Fruit fly (Drosophila melanogaster): Measurements from ENCODE around the gene Bet5.
A peak's percentile ranks its signal among the peaks of the same experiment; 100 is the strongest.

Gene Bet5

dm6 chr3R:30179934-30180333, at the start of gene Bet5:
Gene Bet5 (plus strand): TSS chr3R:30180232.
- TF ChIP-seq CG15710 (tag; optimal IDR thresholded peaks at IDR 0.05) (no peak), CG32121 (GFP tag; IDR thresholded peaks at IDR 0.05) (no peak), rn (GFP tag; IDR thresholded peaks at IDR 0.05) (no peak), D1 (tag; optimal IDR thresholded peaks at IDR 0.05) (no peak), Pif1B (GFP tag; optimal IDR thresholded peaks at IDR 0.05) (no peak), CG13204 (GFP tag; optimal IDR thresholded peaks at IDR 0.05) (no peak), CG9948 (tag; optimal IDR thresholded peaks at IDR 0.05) (no peak)

- TF ChIP-seq rn (GFP tag; IDR thresholded peaks at IDR 0.05) (no peak), CG15710 (tag; optimal IDR thresholded peaks at IDR 0.05) (no peak), Pif1A (GFP tag; optimal IDR thresholded peaks at IDR 0.05) (no peak), Pif1B (GFP tag; optimal IDR thresholded peaks at IDR 0.05) (no peak), Snoo (tag; optimal IDR thresholded peaks at IDR 0.05) (no peak), gl (tag; optimal IDR thresholded peaks at IDR 0.05) (no peak), CG34367 (tag; optimal IDR thresholded peaks at IDR 0.05) (no peak), CG8301 (tag; optimal IDR thresholded peaks at IDR 0.05) (no peak)
These were observed 47.7 kb upstream of the Bet5 start, which contains the start of gene CG31029 for dm6 chr3R:30132295-30132694. Gene CG31029 (minus strand): TSS chr3R:30132395.

- TF ChIP-seq Pif1A (GFP tag; optimal IDR thresholded peaks at IDR 0.05) (no peak), rn (GFP tag; IDR thresholded peaks at IDR 0.05) (no peak), CG34367 (tag; optimal IDR thresholded peaks at IDR 0.05) (peak; percentile 49), D1 (tag; optimal IDR thresholded peaks at IDR 0.05) (no peak), CG10348 (GFP tag; IDR thresholded peaks at IDR 0.05) (no peak), Ets98B (GFP tag; IDR thresholded peaks at IDR 0.05) (peak; percentile 73), CG8159 (tag; optimal IDR thresholded peaks at IDR 0.05) (no peak), EcR (GFP tag; optimal IDR thresholded peaks at IDR 0.05) (no peak), CG13204 (GFP tag; optimal IDR thresholded peaks at IDR 0.05) (no peak), Pif1B (GFP tag; optimal IDR thresholded peaks at IDR 0.05) (no peak), CG15710 (tag; optimal IDR thresholded peaks at IDR 0.05) (peak; percentile 29), CG14655 (GFP tag; optimal IDR thresholded peaks at IDR 0.05) (no peak), CG8301 (tag; optimal IDR thresholded peaks at IDR 0.05) (no peak), CG12605 (GFP tag; IDR thresholded peaks at IDR 0.05) (no peak), CG32121 (GFP tag; IDR thresholded peaks at IDR 0.05) (no peak), CG9948 (tag; optimal IDR thresholded peaks at IDR 0.05) (peak; percentile 25), gl (tag; optimal IDR thresholded peaks at IDR 0.05) (no peak), Snoo (tag; optimal IDR thresholded peaks at IDR 0.05) (no peak), CG17806 (tag; optimal IDR thresholded peaks at IDR 0.05) (no peak), CG4496 (GFP tag; IDR thresholded peaks at IDR 0.05) (peak; percentile 66; the same call in 2 of the 3 replicates), fd96Ca (GFP tag; IDR thresholded peaks at IDR 0.05) (0 out of 3 replicates have a peak, but pooled peaks have one; percentile 12)
These were observed 45.7 kb upstream of the Bet5 start, which contains the start of gene Tpi for dm6 chr3R:30134063-30135047. Gene Tpi (minus strand): TSS chr3R:30134599.

- TF ChIP-seq CG4496 (GFP tag; IDR thresholded peaks at IDR 0.05) (no peak), rn (GFP tag; IDR thresholded peaks at IDR 0.05) (no peak), Pif1A (GFP tag; optimal IDR thresholded peaks at IDR 0.05) (no peak), Snoo (tag; optimal IDR thresholded peaks at IDR 0.05) (no peak), CG8159 (tag; optimal IDR thresholded peaks at IDR 0.05) (no peak), CG10348 (GFP tag; IDR thresholded peaks at IDR 0.05) (no peak), CG8301 (tag; optimal IDR thresholded peaks at IDR 0.05) (no peak)
These were observed 30.5 kb upstream of the Bet5 start, which contains the start of gene AdoR for dm6 chr3R:30149506-30149905. Gene AdoR (minus strand): TSS chr3R:30149606.

- no peak for TF ChIP-seq gl (tag; optimal IDR thresholded peaks at IDR 0.05)
- TF ChIP-seq rn (GFP tag; IDR thresholded peaks at IDR 0.05): no peak
- TF ChIP-seq D1 (tag; optimal IDR thresholded peaks at IDR 0.05): no peak
- no peak for TF ChIP-seq CG9948 (tag; optimal IDR thresholded peaks at IDR 0.05)
- TF ChIP-seq CG34367 (tag; optimal IDR thresholded peaks at IDR 0.05): no peak
- no peak for TF ChIP-seq Pif1B (GFP tag; optimal IDR thresholded peaks at IDR 0.05)
- no peak for TF ChIP-seq CG15710 (tag; optimal IDR thresholded peaks at IDR 0.05)
- TF ChIP-seq CG14655 (GFP tag; optimal IDR thresholded peaks at IDR 0.05): no peak
- no peak for TF ChIP-seq fd96Ca (GFP tag; IDR thresholded peaks at IDR 0.05)
- no peak for TF ChIP-seq Snoo (tag; optimal IDR thresholded peaks at IDR 0.05)
- no peak for TF ChIP-seq CG12605 (GFP tag; IDR thresholded peaks at IDR 0.05)
- TF ChIP-seq EcR (GFP tag; optimal IDR thresholded peaks at IDR 0.05): no peak
- no peak for TF ChIP-seq CG4496 (GFP tag; IDR thresholded peaks at IDR 0.05)
- TF ChIP-seq CG8301 (tag; optimal IDR thresholded peaks at IDR 0.05): no peak
- no peak for TF ChIP-seq CG13204 (GFP tag; optimal IDR thresholded peaks at IDR 0.05)
- TF ChIP-seq Ets98B (GFP tag; IDR thresholded peaks at IDR 0.05): no peak
These were observed 29.4 kb upstream of the Bet5 start for dm6 chr3R:30150602-30151001.

Measured in whole organism, pupa.